Fruit fly (Drosophila melanogaster) whole organism, adult: ENCODE results near the gene JMJD6.

ENCODE experiments used
- CG11617 ChIP-seq: fragments of 200-800 bp; sonication (Bioruptor generic); optimal IDR thresholded peaks from 2 replicates; lab custom pipeline; 2017; ENCODE audit warnings: mild to moderate bottlenecking, missing biosample characterization, missing genetic modification reagents, missing genetic modification characterization
- CG5204 ChIP-seq: fragments of 200-800 bp; sonication (Bioruptor generic); optimal IDR thresholded peaks from 2 replicates; lab custom pipeline; 2016; ENCODE audit warnings: missing biosample characterization, missing genetic modification characterization
- CG7045 ChIP-seq: fragments of 200-800 bp; sonication (Bioruptor generic); optimal IDR thresholded peaks from 2 replicates; lab custom pipeline; 2017; ENCODE audit warnings: missing biosample characterization, mild to moderate bottlenecking, missing genetic modification characterization
- CG7101 ChIP-seq: fragments of 200-800 bp; sonication (Bioruptor generic); optimal IDR thresholded peaks from 2 replicates; lab custom pipeline; 2018; ENCODE audit warnings: missing biosample characterization, mild to moderate bottlenecking, missing genetic modification characterization, moderate library complexity
- Crg-1 ChIP-seq: fragments of 200-800 bp; sonication (Bioruptor generic); optimal IDR thresholded peaks from 2 replicates; lab custom pipeline; 2016; ENCODE audit warnings: missing biosample characterization, missing genetic modification characterization
- Mnt ChIP-seq: fragments of 200-800 bp; sonication (Bioruptor generic); optimal IDR thresholded peaks from 2 replicates; lab custom pipeline; 2016; ENCODE audit warnings: missing biosample characterization, mild to moderate bottlenecking, missing genetic modification characterization
- kay ChIP-seq: fragments of 200-800 bp; sonication (Bioruptor generic); peaks from one replicate; lab custom pipeline; 2016; ENCODE audit warnings: missing biosample characterization, missing genetic modification characterization, borderline replicate concordance
- toe ChIP-seq: fragments of 200-800 bp; sonication (Bioruptor generic); optimal IDR thresholded peaks from 2 replicates; lab custom pipeline; 2016; ENCODE audit warnings: missing biosample characterization, missing genetic modification characterization

dm6 chr3R:22351396-22351795 is 10.8 kb downstream of the JMJD6 start, which contains the start of gene rdhB:
- TF ChIP-seq CG7045 (no peak), kay (GFP tag; lab: Kevin White, UChicago) (no peak), Crg-1 (no peak), CG11617 (GFP tag; lab: Kevin White, UChicago) (no peak), CG5204 (GFP tag; lab: Kevin White, UChicago) (no peak), toe (GFP tag; lab: Kevin White, UChicago) (no peak), CG7101 (tag; lab: Kevin White, UChicago) (no peak), Mnt (GFP tag; lab: Kevin White, UChicago) (no peak)
